Worm (Caenorhabditis elegans): ENCODE data around the gene che-11.
"Not testable (repeated sequence)": the region's sequence is repeated elsewhere in the genome, so short reads cannot be mapped to it uniquely, and the experiment has no call there.

The che-11 gene

ce11 chrV:12152857-12153256, 2.4 kb upstream of the che-11 start, which contains the start of gene C27A7.8:
C27A7.8 (plus strand) TSS chrV:12153157.
- no peak for TF ChIP-seq ama-1 (optimal IDR thresholded peaks at IDR 0.05)
- no peak for TF ChIP-seq B0310.2 (tag; optimal IDR thresholded peaks at IDR 0.05)
- TF ChIP-seq ceh-13 (GFP tag; optimal IDR thresholded peaks at IDR 0.05): no peak
- no peak for TF ChIP-seq sea-1 (GFP tag; conservative IDR thresholded peaks at IDR 0.05)
- TF ChIP-seq ceh-36 (tag; optimal IDR thresholded peaks at IDR 0.05): no peak
- no peak for TF ChIP-seq hnd-1 (tag; optimal IDR thresholded peaks at IDR 0.05)
- TF ChIP-seq flt-1 (GFP tag; IDR thresholded peaks at IDR 0.05): no peak
- no peak for TF ChIP-seq tbx-11 (GFP tag; IDR thresholded peaks at IDR 0.05)
- TF ChIP-seq hmbx-1 (tag; optimal IDR thresholded peaks at IDR 0.05): no peak
- no peak for TF ChIP-seq ets-7 (tag; optimal IDR thresholded peaks at IDR 0.05)
- TF ChIP-seq F13C5.2 (tag; optimal IDR thresholded peaks at IDR 0.05): no peak
- no peak for TF ChIP-seq tra-4 (tag; optimal IDR thresholded peaks at IDR 0.05)
- no peak for TF ChIP-seq aly-1 (tag; optimal IDR thresholded peaks at IDR 0.05)
- no peak for TF ChIP-seq pes-1 (GFP tag; IDR thresholded peaks at IDR 0.05)
- no peak for TF ChIP-seq hmg-4 (GFP tag; optimal IDR thresholded peaks at IDR 0.05)
- TF ChIP-seq tbx-37 (GFP tag; conservative IDR thresholded peaks at IDR 0.05): no peak
- TF ChIP-seq scrt-1 (GFP tag; IDR thresholded peaks at IDR 0.05): no peak

- no peak for TF ChIP-seq scrt-1 (GFP tag; IDR thresholded peaks at IDR 0.05)
- TF ChIP-seq ets-7 (tag; optimal IDR thresholded peaks at IDR 0.05): no peak
- TF ChIP-seq tbx-37 (GFP tag; conservative IDR thresholded peaks at IDR 0.05): no peak
- no peak for TF ChIP-seq F13C5.2 (tag; optimal IDR thresholded peaks at IDR 0.05)
- no peak for TF ChIP-seq B0310.2 (tag; optimal IDR thresholded peaks at IDR 0.05)
- TF ChIP-seq ama-1 (optimal IDR thresholded peaks at IDR 0.05): no peak
- TF ChIP-seq tbx-11 (GFP tag; IDR thresholded peaks at IDR 0.05): no peak
- TF ChIP-seq ceh-13 (GFP tag; optimal IDR thresholded peaks at IDR 0.05): no peak
- TF ChIP-seq hnd-1 (tag; optimal IDR thresholded peaks at IDR 0.05): no peak
Measured at ce11 chrV:12140625-12141024, 9.9 kb downstream of the che-11 start, which contains the start of gene C27A7.3. C27A7.3 (plus strand) TSS chrV:12140925.

- TF ChIP-seq pes-1 (GFP tag; IDR thresholded peaks at IDR 0.05) (no peak), hmg-4 (GFP tag; optimal IDR thresholded peaks at IDR 0.05) (no peak), flt-1 (GFP tag; IDR thresholded peaks at IDR 0.05) (no peak), tbx-37 (GFP tag; conservative IDR thresholded peaks at IDR 0.05) (no peak), tbx-11 (GFP tag; IDR thresholded peaks at IDR 0.05) (no peak), B0310.2 (tag; optimal IDR thresholded peaks at IDR 0.05) (no peak), scrt-1 (GFP tag; IDR thresholded peaks at IDR 0.05) (no peak), hmbx-1 (tag; optimal IDR thresholded peaks at IDR 0.05) (no peak), ets-7 (tag; optimal IDR thresholded peaks at IDR 0.05) (no peak), hnd-1 (tag; optimal IDR thresholded peaks at IDR 0.05) (no peak), sea-1 (GFP tag; conservative IDR thresholded peaks at IDR 0.05) (no peak), aly-1 (tag; optimal IDR thresholded peaks at IDR 0.05) (no peak), F13C5.2 (tag; optimal IDR thresholded peaks at IDR 0.05) (no peak), ceh-13 (GFP tag; optimal IDR thresholded peaks at IDR 0.05) (no peak), ama-1 (optimal IDR thresholded peaks at IDR 0.05) (no peak), ceh-36 (tag; optimal IDR thresholded peaks at IDR 0.05) (no peak), tra-4 (tag; optimal IDR thresholded peaks at IDR 0.05) (no peak)
Measured at ce11 chrV:12137942-12138341, 12.6 kb downstream of the che-11 start.

- not testable (repeated sequence) for TF ChIP-seq F13C5.2 (tag; optimal IDR thresholded peaks at IDR 0.05); flt-1 (GFP tag; IDR thresholded peaks at IDR 0.05); hmbx-1 (tag; optimal IDR thresholded peaks at IDR 0.05)
Measured at ce11 chrV:12131157-12131556, 19.4 kb downstream of the che-11 start, which contains the start of gene enpp-1. enpp-1 (plus strand) TSS chrV:12131457.

ce11 chrV:12130688-12131087, 19.8 kb downstream of the che-11 start, which contains the start of gene C27A7.6:
C27A7.6 (minus strand) TSS chrV:12130788.
- not testable (repeated sequence) for TF ChIP-seq tbx-11 (GFP tag; IDR thresholded peaks at IDR 0.05); hmbx-1 (tag; optimal IDR thresholded peaks at IDR 0.05); aly-1 (tag; optimal IDR thresholded peaks at IDR 0.05)

ce11 chrV:12121274-12121673, 29.2 kb downstream of the che-11 start, which contains the start of gene C13C4.6:
C13C4.6 (plus strand) TSS chrV:12121574.
- TF ChIP-seq aly-1 (tag; optimal IDR thresholded peaks at IDR 0.05) (no peak), ceh-13 (GFP tag; optimal IDR thresholded peaks at IDR 0.05) (no peak), tra-4 (tag; optimal IDR thresholded peaks at IDR 0.05) (no peak), tbx-11 (GFP tag; IDR thresholded peaks at IDR 0.05) (no peak), F13C5.2 (tag; optimal IDR thresholded peaks at IDR 0.05) (no peak), hnd-1 (tag; optimal IDR thresholded peaks at IDR 0.05) (no peak), hmbx-1 (tag; optimal IDR thresholded peaks at IDR 0.05) (no peak), flt-1 (GFP tag; IDR thresholded peaks at IDR 0.05) (no peak), ceh-36 (tag; optimal IDR thresholded peaks at IDR 0.05) (no peak), ama-1 (optimal IDR thresholded peaks at IDR 0.05) (no peak), hmg-4 (GFP tag; optimal IDR thresholded peaks at IDR 0.05) (no peak), pes-1 (GFP tag; IDR thresholded peaks at IDR 0.05) (no peak), sea-1 (GFP tag; conservative IDR thresholded peaks at IDR 0.05) (no peak), ets-7 (tag; optimal IDR thresholded peaks at IDR 0.05) (no peak), scrt-1 (GFP tag; IDR thresholded peaks at IDR 0.05) (no peak), tbx-37 (GFP tag; conservative IDR thresholded peaks at IDR 0.05) (no peak), B0310.2 (tag; optimal IDR thresholded peaks at IDR 0.05) (no peak)

- no peak for TF ChIP-seq ceh-36 (tag; optimal IDR thresholded peaks at IDR 0.05)
- no peak for TF ChIP-seq F13C5.2 (tag; optimal IDR thresholded peaks at IDR 0.05)
- no peak for TF ChIP-seq hmg-4 (GFP tag; optimal IDR thresholded peaks at IDR 0.05)
- TF ChIP-seq tbx-37 (GFP tag; conservative IDR thresholded peaks at IDR 0.05): no peak
Measured at ce11 chrV:12120381-12120780, 30.1 kb downstream of the che-11 start, which contains the start of gene C13C4.7. C13C4.7 (minus strand) TSS chrV:12120481.

ce11 chrV:12117567-12118053, 32.9 kb downstream of the che-11 start, which contains the start of gene C13C4.8:
C13C4.8 (plus strand) TSS chrV:12118003.
- TF ChIP-seq pes-1 (GFP tag; IDR thresholded peaks at IDR 0.05): no peak
- TF ChIP-seq hnd-1 (tag; optimal IDR thresholded peaks at IDR 0.05): no peak
- no peak for TF ChIP-seq scrt-1 (GFP tag; IDR thresholded peaks at IDR 0.05)
- TF ChIP-seq F13C5.2 (tag; optimal IDR thresholded peaks at IDR 0.05): no peak
- TF ChIP-seq hmg-4 (GFP tag; optimal IDR thresholded peaks at IDR 0.05): no peak
- TF ChIP-seq ceh-36 (tag; optimal IDR thresholded peaks at IDR 0.05): no peak
- TF ChIP-seq aly-1 (tag; optimal IDR thresholded peaks at IDR 0.05): no peak
- TF ChIP-seq hmbx-1 (tag; optimal IDR thresholded peaks at IDR 0.05): no peak
- no peak for TF ChIP-seq ama-1 (optimal IDR thresholded peaks at IDR 0.05)
- TF ChIP-seq ets-7 (tag; optimal IDR thresholded peaks at IDR 0.05): no peak
- no peak for TF ChIP-seq tbx-37 (GFP tag; conservative IDR thresholded peaks at IDR 0.05)
